Fruit fly (Drosophila melanogaster): ENCODE data around the gene CG4291.

Gene CG4291

DNA sequence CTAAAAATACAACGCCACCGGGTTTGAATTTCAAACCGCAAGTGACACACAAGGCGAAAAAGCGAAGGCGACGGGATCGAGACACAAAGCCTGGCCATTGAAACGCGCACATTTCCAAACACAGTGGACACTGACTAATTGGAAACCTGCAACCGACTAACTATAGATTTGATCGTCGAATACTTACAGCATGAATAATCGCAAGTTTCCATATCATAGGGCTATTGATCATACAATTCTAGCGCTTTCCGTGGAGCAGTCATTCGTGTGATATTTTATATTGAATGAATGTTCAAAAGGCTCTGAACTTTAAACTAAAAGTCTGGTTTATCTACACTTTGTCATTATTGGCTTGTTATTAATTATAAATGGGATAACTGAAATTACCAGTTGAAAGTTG is 9.2 kb downstream of the CG4291 start (continued):
- no peak for TF ChIP-seq dac (GFP tag; optimal IDR thresholded peaks at IDR 0.05)
- peak; percentile 24 for TF ChIP-seq Ets21C (GFP tag; optimal IDR thresholded peaks at IDR 0.05)
- peak; percentile 30 for TF ChIP-seq pdm3 (GFP tag; optimal IDR thresholded peaks at IDR 0.05)
- no peak for TF ChIP-seq Sox15 (GFP tag; optimal IDR thresholded peaks at IDR 0.05)
- no peak for TF ChIP-seq CG16779 (tag; optimal IDR thresholded peaks at IDR 0.05)
- TF ChIP-seq CG4318 (GFP tag; optimal IDR thresholded peaks at IDR 0.05): no peak
- peak; percentile 4 for TF ChIP-seq vri (GFP tag; optimal IDR thresholded peaks at IDR 0.05)
- TF ChIP-seq fd59A (GFP tag; optimal IDR thresholded peaks at IDR 0.05): no peak
- no peak for TF ChIP-seq CG1621 (tag; optimal IDR thresholded peaks at IDR 0.05)
- TF ChIP-seq CG6792 (GFP tag; optimal IDR thresholded peaks at IDR 0.05): peak; percentile 18
- TF ChIP-seq Gug (GFP tag; IDR thresholded peaks at IDR 0.05): no peak
- TF ChIP-seq fd85E (GFP tag; optimal IDR thresholded peaks at IDR 0.05): no peak

DNA sequence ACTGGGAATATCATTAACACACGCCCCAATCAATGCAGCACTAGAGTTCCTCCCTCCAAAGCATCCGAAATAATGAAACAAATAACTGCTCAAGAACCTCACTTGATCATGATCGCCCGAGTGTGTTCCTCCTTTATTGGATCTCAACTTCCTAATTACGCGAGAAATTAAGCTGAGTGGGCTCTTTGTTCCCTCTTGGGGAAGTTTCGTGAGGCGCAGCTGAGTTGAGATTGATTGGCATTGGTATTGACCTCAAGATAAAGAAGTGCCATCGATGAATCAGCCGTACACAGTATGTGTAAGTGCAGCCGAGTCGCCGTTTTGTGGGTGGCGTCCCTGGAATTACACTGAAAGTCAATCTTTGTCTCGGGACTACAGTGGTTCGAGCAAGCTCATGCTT is 9.7 kb downstream of the CG4291 start:
- peak; percentile 22 for TF ChIP-seq Sox14 (GFP tag; optimal IDR thresholded peaks at IDR 0.05)
- TF ChIP-seq svp (GFP tag): peak; percentile 95
- 0 out of 3 replicates have a peak, but pooled peaks have one; percentile 3 for TF ChIP-seq CG6163 (GFP tag; IDR thresholded peaks at IDR 0.05)
- TF ChIP-seq CG6808 (GFP tag; optimal IDR thresholded peaks at IDR 0.05): no peak

DNA sequence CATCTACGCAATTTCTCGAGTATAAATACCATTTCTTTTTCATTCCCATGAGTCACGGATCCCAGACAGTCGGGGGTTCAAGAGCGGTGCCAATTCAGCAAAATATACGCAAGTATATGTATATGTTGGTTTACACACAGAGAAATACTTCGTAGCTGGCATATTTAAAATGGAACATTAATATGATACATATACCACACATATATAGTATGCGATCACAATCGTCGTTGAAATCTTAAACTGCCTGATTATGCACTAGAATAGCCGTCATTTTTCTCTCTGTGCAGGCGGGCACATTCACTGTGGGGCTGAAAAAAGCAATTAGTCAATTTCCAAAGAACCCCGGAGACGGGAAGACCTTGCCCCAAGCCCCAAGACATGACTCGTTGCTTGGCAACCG is 10.8 kb downstream of the CG4291 start:
- TF ChIP-seq dsx (GFP tag; optimal IDR thresholded peaks at IDR 0.05; ENCODE audit: poor library complexity, severe bottlenecking) (peak; percentile 93), Hr39 (GFP tag; optimal IDR thresholded peaks at IDR 0.05) (peak; percentile 94), Met (GFP tag; optimal IDR thresholded peaks at IDR 0.05) (peak; percentile 98), ss (GFP tag; optimal IDR thresholded peaks at IDR 0.05) (peak; percentile 94 to 95), Sox15 (GFP tag; optimal IDR thresholded peaks at IDR 0.05) (peak; percentile 87), CG31627 (GFP tag; optimal IDR thresholded peaks at IDR 0.05) (peak; percentile 97), esn (GFP tag; optimal IDR thresholded peaks at IDR 0.05) (peak; percentile 98), CG6808 (GFP tag; optimal IDR thresholded peaks at IDR 0.05) (peak; percentile 95), Hr38 (GFP tag; optimal IDR thresholded peaks at IDR 0.05) (peak; percentile 60), Gug (GFP tag; IDR thresholded peaks at IDR 0.05) (peak; percentile 96), CG6163 (GFP tag; IDR thresholded peaks at IDR 0.05) (peak; percentile 98), CG3919 (GFP tag; optimal IDR thresholded peaks at IDR 0.05) (peak; percentile 96), Eip75B (GFP tag; optimal IDR thresholded peaks at IDR 0.05) (peak; percentile 95), CG11294 (GFP tag; IDR thresholded peaks at IDR 0.05) (peak; percentile 92), CG15336 (GFP tag; IDR thresholded peaks at IDR 0.05) (peak; percentile 94), cyc (GFP tag; optimal IDR thresholded peaks at IDR 0.05) (peak; percentile 96), Hr4 (GFP tag; optimal IDR thresholded peaks at IDR 0.05) (peak; percentile 91), fd59A (GFP tag; optimal IDR thresholded peaks at IDR 0.05) (peak; percentile 94), CG16779 (tag; optimal IDR thresholded peaks at IDR 0.05) (peak; percentile 86), spab (GFP tag; optimal IDR thresholded peaks at IDR 0.05) (peak; percentile 94), vri (GFP tag; optimal IDR thresholded peaks at IDR 0.05) (peak; percentile 96), dac (GFP tag; optimal IDR thresholded peaks at IDR 0.05) (peak; percentile 79), CG34406 (GFP tag; optimal IDR thresholded peaks at IDR 0.05) (peak; percentile 95), Blimp-1 (GFP tag; optimal IDR thresholded peaks at IDR 0.05) (peak; percentile 91), salr (GFP tag; optimal IDR thresholded peaks at IDR 0.05) (peak; percentile 87 to 90), CG32006 (GFP tag; optimal IDR thresholded peaks at IDR 0.05) (peak; percentile 93), pdm3 (GFP tag; optimal IDR thresholded peaks at IDR 0.05) (peak; percentile 97), CG6854 (GFP tag; optimal IDR thresholded peaks at IDR 0.05) (peak; percentile 92), CG4318 (GFP tag; optimal IDR thresholded peaks at IDR 0.05) (peak; percentile 87), CG3032 (tag; optimal IDR thresholded peaks at IDR 0.05) (peak; percentile 96), Smox (GFP tag; optimal IDR thresholded peaks at IDR 0.05) (peak; percentile 96), Lpt (GFP tag; optimal IDR thresholded peaks at IDR 0.05) (peak; percentile 92), fd85E (GFP tag; optimal IDR thresholded peaks at IDR 0.05) (peak; percentile 82), CG11902 (GFP tag; optimal IDR thresholded peaks at IDR 0.05) (peak; percentile 92), CG8632 (GFP tag; optimal IDR thresholded peaks at IDR 0.05) (peak; percentile 94), achi (GFP tag; optimal IDR thresholded peaks at IDR 0.05) (peak; percentile 94), CG10631 (GFP tag; optimal IDR thresholded peaks at IDR 0.05) (peak; percentile 95), svp (GFP tag) (peak; percentile 99), lz (GFP tag; optimal IDR thresholded peaks at IDR 0.05) (peak; percentile 88), acj6 (GFP tag; optimal IDR thresholded peaks at IDR 0.05) (peak; percentile 95), net (GFP tag; optimal IDR thresholded peaks at IDR 0.05) (peak; percentile 95), Sox102F (GFP tag; optimal IDR thresholded peaks at IDR 0.05) (peak; percentile 98)

All from whole organism, prepupa.